Fruit fly (Drosophila melanogaster) whole organism, embryonic: Measurements from ENCODE around the gene CG32985.

Experiments used
- Ada2b ChIP-seq: fragments of 200-800 bp; sonication (Bioruptor generic); IDR thresholded peaks from 2 replicates; pipeline ENCODE4 v1.3.6; 2022; ENCODE audit warnings: missing biosample characterization, missing genetic modification characterization
- Bgb ChIP-seq: fragments of 200-800 bp; sonication (Bioruptor generic); IDR thresholded peaks from 2 replicates; pipeline ENCODE4 v1.3.6; 2022; ENCODE audit warnings: missing biosample characterization, missing genetic modification characterization; ENCODE audit not compliant: partially characterized antibody
- CG10209 ChIP-seq: fragments of 200-800 bp; sonication (Bioruptor generic); optimal IDR thresholded peaks from 3 replicates; lab custom pipeline; 2017; ENCODE audit warnings: missing biosample characterization, mild to moderate bottlenecking, missing genetic modification characterization, missing genetic modification reagents
- CG10267 ChIP-seq: fragments of 200-800 bp; sonication (Bioruptor generic); optimal IDR thresholded peaks from 2 replicates; lab custom pipeline; 2018; ENCODE audit warnings: missing biosample characterization, mild to moderate bottlenecking, missing genetic modification characterization, moderate library complexity
- CG11504 ChIP-seq: fragments of 200-800 bp; sonication (Bioruptor generic); optimal IDR thresholded peaks from 3 replicates; lab custom pipeline; 2019; ENCODE audit warnings: missing biosample characterization, mild to moderate bottlenecking, missing genetic modification characterization, moderate library complexity
- CG1233 ChIP-seq: fragments of 200-800 bp; sonication (Bioruptor generic); optimal IDR thresholded peaks from 4 replicates; lab custom pipeline; 2018; ENCODE audit warnings: missing biosample characterization, mild to moderate bottlenecking, missing genetic modification characterization
- CG17385 ChIP-seq: fragments of 200-800 bp; sonication (Bioruptor generic); optimal IDR thresholded peaks from 3 replicates; lab custom pipeline; 2018; ENCODE audit warnings: missing biosample characterization, mild to moderate bottlenecking, missing genetic modification characterization
- CG30431 ChIP-seq: fragments of 200-800 bp; sonication (Bioruptor generic); optimal IDR thresholded peaks from 2 replicates; lab custom pipeline; 2017; ENCODE audit warnings: missing biosample characterization, missing genetic modification characterization
- CG31441 ChIP-seq: fragments of 200-800 bp; sonication (Bioruptor generic); IDR thresholded peaks from 2 replicates; pipeline ENCODE4 v1.3.6; 2022; ENCODE audit warnings: missing biosample characterization, missing genetic modification characterization
- CG32772 ChIP-seq: fragments of 200-800 bp; sonication (Bioruptor generic); IDR thresholded peaks from 2 replicates; pipeline ENCODE4 v1.3.6; 2022; ENCODE audit warnings: missing biosample characterization, missing genetic modification characterization
- CG34422 ChIP-seq: fragments of 200-800 bp; sonication (Bioruptor generic); IDR thresholded peaks from 3 replicates; pipeline ENCODE4 v1.3.6; 2022; ENCODE audit warnings: missing biosample characterization, missing genetic modification characterization
- CG4730 ChIP-seq: fragments of 200-800 bp; sonication (Bioruptor generic); IDR thresholded peaks from 2 replicates; pipeline ENCODE4 v1.3.6; 2022; ENCODE audit warnings: missing biosample characterization, missing genetic modification characterization
- CG4820 ChIP-seq: fragments of 200-800 bp; sonication (Bioruptor generic); optimal IDR thresholded peaks from 3 replicates; lab custom pipeline; 2016; ENCODE audit warnings: missing biosample characterization, missing genetic modification characterization
- CG5953 ChIP-seq: fragments of 200-800 bp; sonication (Bioruptor generic); IDR thresholded peaks from 2 replicates; pipeline ENCODE4 v1.3.6; 2022; ENCODE audit warnings: missing biosample characterization, missing genetic modification characterization
- CG6654 ChIP-seq: fragments of 200-800 bp; sonication (Bioruptor generic); optimal IDR thresholded peaks from 2 replicates; lab custom pipeline; 2017; ENCODE audit warnings: missing biosample characterization, mild to moderate bottlenecking, missing genetic modification characterization
- CG6765 ChIP-seq: fragments of 200-800 bp; sonication (Bioruptor generic); optimal IDR thresholded peaks from 3 replicates; lab custom pipeline; 2017; ENCODE audit warnings: missing biosample characterization, mild to moderate bottlenecking, missing genetic modification characterization
- CG6854 ChIP-seq: fragments of 200-800 bp; sonication (Bioruptor generic); optimal IDR thresholded peaks from 3 replicates; lab custom pipeline; 2017; ENCODE audit warnings: missing biosample characterization, mild to moderate bottlenecking, missing genetic modification characterization
- CG8924 ChIP-seq: fragments of 200-800 bp; optimal IDR thresholded peaks from 3 replicates; lab custom pipeline; 2019; ENCODE audit warnings: missing biosample characterization, mild to moderate bottlenecking, missing genetic modification characterization, moderate library complexity
- CG9797 ChIP-seq: fragments of 200-800 bp; sonication (Bioruptor generic); optimal IDR thresholded peaks from 3 replicates; lab custom pipeline; 2018; ENCODE audit warnings: missing biosample characterization, mild to moderate bottlenecking, missing genetic modification characterization
- CTCF ChIP-seq: fragments of 200-800 bp; sonication (Bioruptor generic); optimal IDR thresholded peaks from 2 replicates; lab custom pipeline; 2017; ENCODE audit warnings: missing biosample characterization, mild to moderate bottlenecking, missing genetic modification characterization, moderate library complexity
- CoRest ChIP-seq: fragments of 200-800 bp; sonication (Bioruptor generic); optimal IDR thresholded peaks from 3 replicates; lab custom pipeline; 2018; ENCODE audit warnings: missing biosample characterization, mild to moderate bottlenecking, missing genetic modification characterization, moderate library complexity
- ERR ChIP-seq: fragments of 200-800 bp; sonication (Bioruptor generic); optimal IDR thresholded peaks from 2 replicates; lab custom pipeline; 2016; ENCODE audit warnings: missing biosample characterization, missing genetic modification characterization
- Fer2 ChIP-seq: fragments of 200-800 bp; sonication (Bioruptor generic); optimal IDR thresholded peaks from 2 replicates; lab custom pipeline; 2018; ENCODE audit warnings: missing biosample characterization, mild to moderate bottlenecking, missing genetic modification characterization, moderate library complexity
- Hmr ChIP-seq: fragments of 200-800 bp; sonication (Bioruptor generic); optimal IDR thresholded peaks from 3 replicates; lab custom pipeline; 2017; ENCODE audit warnings: mild to moderate bottlenecking, missing biosample characterization, missing genetic modification reagents, missing genetic modification characterization
- Hmx ChIP-seq: fragments of 200-800 bp; sonication (Bioruptor generic); optimal IDR thresholded peaks from 2 replicates; lab custom pipeline; 2016; ENCODE audit warnings: missing biosample characterization, missing genetic modification characterization
- Meics ChIP-seq: fragments of 200-800 bp; sonication (Bioruptor generic); optimal IDR thresholded peaks from 2 replicates; lab custom pipeline; 2017; ENCODE audit warnings: missing biosample characterization, mild to moderate bottlenecking, missing genetic modification characterization
- NC2β ChIP-seq: fragments of 200-800 bp; sonication (Bioruptor generic); optimal IDR thresholded peaks from 2 replicates; lab custom pipeline; 2016; ENCODE audit warnings: missing biosample characterization, missing genetic modification characterization
- Nf-YC ChIP-seq: fragments of 200-800 bp; optimal IDR thresholded peaks from 3 replicates; lab custom pipeline; 2019; ENCODE audit warnings: missing biosample characterization, mild to moderate bottlenecking, missing genetic modification characterization, moderate library complexity
- NfI ChIP-seq: fragments of 200-800 bp; sonication (Bioruptor generic); optimal IDR thresholded peaks from 3 replicates; lab custom pipeline; 2018; ENCODE audit warnings: missing biosample characterization, mild to moderate bottlenecking, missing genetic modification characterization, moderate library complexity
- Oli ChIP-seq: fragments of 200-800 bp; sonication (Bioruptor generic); optimal IDR thresholded peaks from 2 replicates; lab custom pipeline; 2018; ENCODE audit warnings: missing biosample characterization, mild to moderate bottlenecking, missing genetic modification characterization, moderate library complexity
- Rfx ChIP-seq: fragments of 200-800 bp; sonication (Bioruptor generic); IDR thresholded peaks from 2 replicates; pipeline ENCODE4 v1.3.6; 2022; ENCODE audit warnings: missing biosample characterization, missing genetic modification characterization
- Side ChIP-seq: fragments of 200-800 bp; sonication (Bioruptor generic); optimal IDR thresholded peaks from 2 replicates; lab custom pipeline; 2016; ENCODE audit warnings: missing biosample characterization, missing genetic modification characterization
- bbx ChIP-seq: fragments of 200-800 bp; sonication (Bioruptor generic); IDR thresholded peaks from 2 replicates; pipeline ENCODE4 v1.3.6; 2022; ENCODE audit warnings: missing biosample characterization, missing genetic modification characterization; ENCODE audit not compliant: partially characterized antibody
- fd3F ChIP-seq: fragments of 200-800 bp; sonication (Bioruptor generic); optimal IDR thresholded peaks from 2 replicates; lab custom pipeline; 2018; ENCODE audit warnings: missing biosample characterization, mild to moderate bottlenecking, missing genetic modification characterization, moderate library complexity
- ham ChIP-seq: fragments of 200-800 bp; sonication (Bioruptor generic); IDR thresholded peaks from 2 replicates; pipeline ENCODE4 v1.3.6; 2022; ENCODE audit warnings: missing biosample characterization, missing genetic modification characterization
- inv ChIP-seq: fragments of 200-800 bp; sonication (Bioruptor generic); IDR thresholded peaks from 2 replicates; pipeline ENCODE4 v1.3.6; 2022; ENCODE audit warnings: missing biosample characterization, missing genetic modification characterization; ENCODE audit not compliant: partially characterized antibody
- jing ChIP-seq: fragments of 200-800 bp; sonication (Bioruptor generic); optimal IDR thresholded peaks from 2 replicates; lab custom pipeline; 2018; ENCODE audit warnings: missing biosample characterization, mild to moderate bottlenecking, missing genetic modification characterization
- lab ChIP-seq: fragments of 200-800 bp; sonication (Bioruptor generic); optimal IDR thresholded peaks from 3 replicates; lab custom pipeline; 2017; ENCODE audit warnings: missing biosample characterization, missing genetic modification characterization, mild to moderate bottlenecking, moderate library complexity, missing genetic modification reagents
- lmd ChIP-seq: fragments of 200-800 bp; sonication (Bioruptor generic); IDR thresholded peaks from 2 replicates; pipeline ENCODE4 v1.3.6; 2022; ENCODE audit warnings: missing biosample characterization, missing genetic modification characterization
- nom ChIP-seq: fragments of 200-800 bp; sonication (Bioruptor generic); optimal IDR thresholded peaks from 2 replicates; lab custom pipeline; 2017; ENCODE audit warnings: missing biosample characterization, missing genetic modification characterization, mild to moderate bottlenecking, moderate library complexity, missing genetic modification reagents
- onecut ChIP-seq: fragments of 200-800 bp; sonication (Bioruptor generic); IDR thresholded peaks from 2 replicates; pipeline ENCODE4 v1.3.6; 2022; ENCODE audit warnings: missing biosample characterization, missing genetic modification characterization
- p53 ChIP-seq: fragments of 200-800 bp; sonication (Bioruptor generic); optimal IDR thresholded peaks from 2 replicates; lab custom pipeline; 2016; ENCODE audit warnings: missing biosample characterization, missing genetic modification characterization
- peb ChIP-seq: fragments of 200-800 bp; sonication (Bioruptor generic); IDR thresholded peaks from 2 replicates; pipeline ENCODE4 v1.3.6; 2022; ENCODE audit warnings: missing biosample characterization, missing genetic modification characterization
- prd ChIP-seq, 3 experiments: fragments of >200 bp in 2 of 3; fragments of 200-800 bp in 1 of 3; sonication (Bioruptor generic) in 1 of 3; optimal IDR thresholded peaks in 2 of 3; IDR thresholded peaks in 1 of 3; 2 replicates in 2 of 3; 3 replicates in 1 of 3; pipeline versions ENCODE4 v1.3.6 to Lab custom; 2017 to 2022; ENCODE audit warnings: missing biosample characterization in 1 of 3, missing genetic modification characterization in 1 of 3
- rib ChIP-seq: fragments of 200-800 bp; sonication (Bioruptor generic); IDR thresholded peaks from 2 replicates; pipeline ENCODE4 v1.3.6; 2022; ENCODE audit warnings: missing biosample characterization, missing genetic modification characterization
- run ChIP-seq: fragments of 200-800 bp; sonication (Bioruptor generic); optimal IDR thresholded peaks from 3 replicates; lab custom pipeline; 2018; ENCODE audit warnings: missing biosample characterization, mild to moderate bottlenecking, missing genetic modification characterization
- tio ChIP-seq: fragments of 200-800 bp; sonication (Bioruptor generic); optimal IDR thresholded peaks from 2 replicates; lab custom pipeline; 2017; ENCODE audit warnings: missing biosample characterization, missing genetic modification characterization, inconsistent platforms
- vfl ChIP-seq: fragments of 200-800 bp; sonication (Bioruptor generic); optimal IDR thresholded peaks from 2 replicates; lab custom pipeline; 2016; ENCODE audit warnings: missing biosample characterization, missing genetic modification characterization
- zen ChIP-seq: fragments of 200-800 bp; sonication (Bioruptor generic); optimal IDR thresholded peaks from 3 replicates; lab custom pipeline; 2018; ENCODE audit warnings: missing biosample characterization, mild to moderate bottlenecking, missing genetic modification characterization, moderate library complexity

Gene CG32985

dm6 chr2L:8984614-8985318, 22.4 kb downstream of the CG32985 start, which contains the start of gene CG13101 (continued):
- TF ChIP-seq Side (GFP tag; lab: Kevin White, UChicago) (peak; percentile 77), CG10267 (tag; lab: Kevin White, UChicago) (peak; percentile 89), fd3F (GFP tag; lab: Kevin White, UChicago) (peak; percentile 92), CG30431 (GFP tag; lab: Kevin White, UChicago) (peak; percentile 70), inv (GFP tag; lab: Robert Waterston, UW) (no peak), ERR (GFP tag; lab: Kevin White, UChicago) (peak; percentile 74), CG10209 (GFP tag; lab: Kevin White, UChicago) (peak; percentile 89), Nf-YC (tag; lab: Kevin White, UChicago) (peak; percentile 71), run (peak; percentile 85), lmd (GFP tag; lab: Robert Waterston, UW) (peak; percentile 91), CG4820 (GFP tag; lab: Kevin White, UChicago) (peak; percentile 87), CG4730 (GFP tag; lab: Robert Waterston, UW) (peak; percentile 93), CG32772 (GFP tag; lab: Robert Waterston, UW) (peak; percentile 92), CTCF (GFP tag; lab: Kevin White, UChicago) (peak; percentile 50), Fer2 (tag; lab: Kevin White, UChicago) (peak; percentile 69), nom (GFP tag; lab: Kevin White, UChicago) (peak; percentile 62), CG6654 (GFP tag; lab: Kevin White, UChicago) (peak; percentile 20), CG6765 (peak; percentile 82), tio (GFP tag; lab: Kevin White, UChicago) (peak; percentile 91), Bgb (GFP tag; lab: Robert Waterston, UW) (no peak), Rfx (peak; percentile 96), Ada2b (GFP tag; lab: Robert Waterston, UW) (peak; percentile 94), CG1233 (GFP tag; lab: Kevin White, UChicago) (peak; percentile 87), rib (GFP tag; lab: Robert Waterston, UW) (peak; percentile 93), p53 (GFP tag; lab: Kevin White, UChicago) (peak; percentile 5), NfI (GFP tag; lab: Kevin White, UChicago) (peak; percentile 80), Meics (peak; percentile 93), CG31441 (GFP tag; lab: Robert Waterston, UW) (peak; percentile 97), CG5953 (GFP tag; lab: Robert Waterston, UW) (peak; percentile 74; the same call in 1 of the 2 replicates), onecut (GFP tag; lab: Robert Waterston, UW) (peak; percentile 81), bbx (GFP tag; lab: Robert Waterston, UW) (no peak), lab (GFP tag; lab: Kevin White, UChicago) (peak; percentile 96), CG8924 (peak; percentile 95), prd (optimal IDR thresholded peaks at IDR 0.05; lab: Kevin White, UChicago) (no peak), prd (GFP tag; IDR thresholded peaks at IDR 0.05; lab: Robert Waterston, UW) (peak; percentile 94), zen (tag; lab: Kevin White, UChicago) (peak; percentile 89), CG17385 (peak; percentile 89), CoRest (tag; lab: Kevin White, UChicago) (peak; percentile 94), CG34422 (GFP tag; lab: Robert Waterston, UW) (peak; percentile 95; the same call in 2 of the 3 replicates), Hmr (GFP tag; lab: Kevin White, UChicago) (peak; percentile 93), vfl (GFP tag; lab: Kevin White, UChicago) (peak; percentile 85), ham (GFP tag; lab: Robert Waterston, UW) (peak; percentile 88), NC2β (GFP tag; lab: Kevin White, UChicago) (peak; percentile 83), CG9797 (no peak), CG11504 (tag; lab: Kevin White, UChicago) (peak; percentile 91), peb (GFP tag; lab: Robert Waterston, UW) (peak; percentile 85), Hmx (GFP tag; lab: Kevin White, UChicago) (peak; percentile 71), jing (GFP tag; lab: Kevin White, UChicago) (peak; percentile 57), CG6854 (peak; percentile 87), Oli (peak; percentile 92)
